Worm (Caenorhabditis elegans) whole organism, L3 larva: ENCODE results near the gene clec-228.

Experiments
- R02D3.7 ChIP-seq: fragments of 150-350 bp; optimal IDR thresholded peaks from 2 replicates; lab custom pipeline; 2014; ENCODE audit warnings: missing biosample characterization, missing genetic modification characterization
- egl-27 ChIP-seq: sonication (generic microtip); optimal IDR thresholded peaks from 4 replicates; lab custom pipeline; 2017; ENCODE audit warnings: missing biosample characterization, missing genetic modification reagents, missing genetic modification characterization
- elt-3 ChIP-seq, 3 experiments: fragments of 150-350 bp in 1 of 3; sonication (generic microtip) in 2 of 3; optimal IDR thresholded peaks; 2 replicates in 2 of 3; 4 replicates in 1 of 3; lab custom pipeline; 2014 to 2017; ENCODE audit warnings: missing biosample characterization in 3 of 3, missing genetic modification characterization in 3 of 3
- fkh-2 ChIP-seq: fragments of 150-350 bp; optimal IDR thresholded peaks from 2 replicates; lab custom pipeline; 2014; ENCODE audit warnings: missing biosample characterization, missing genetic modification reagents, missing genetic modification characterization
- fos-1 ChIP-seq: fragments of 150-350 bp; optimal IDR thresholded peaks from 2 replicates; lab custom pipeline; 2014; ENCODE audit warnings: missing biosample characterization, missing genetic modification characterization
- lin-39 ChIP-seq: fragments of 150-350 bp; optimal IDR thresholded peaks from 2 replicates; lab custom pipeline; 2018; ENCODE audit warnings: missing biosample characterization, missing genetic modification reagents, missing genetic modification characterization
- nhr-11 ChIP-seq: fragments of 150-350 bp; optimal IDR thresholded peaks from 2 replicates; lab custom pipeline; 2014; ENCODE audit warnings: missing biosample characterization, missing genetic modification characterization
- nhr-25 ChIP-seq: sonication (generic microtip); optimal IDR thresholded peaks from 2 replicates; lab custom pipeline; 2017; ENCODE audit warnings: missing biosample characterization, missing genetic modification characterization
- nhr-28 ChIP-seq: fragments of 150-350 bp; optimal IDR thresholded peaks from 2 replicates; lab custom pipeline; 2014; ENCODE audit warnings: missing biosample characterization, missing genetic modification characterization
- nhr-67 ChIP-seq: fragments of 150-350 bp; optimal IDR thresholded peaks from 2 replicates; lab custom pipeline; 2014; ENCODE audit warnings: missing biosample characterization, missing genetic modification characterization
- snpc-4 ChIP-seq: fragments of 150-350 bp; optimal IDR thresholded peaks from 2 replicates; lab custom pipeline; 2014; ENCODE audit warnings: missing biosample characterization, missing genetic modification characterization
- ztf-4 ChIP-seq: fragments of 150-350 bp; optimal IDR thresholded peaks from 2 replicates; lab custom pipeline; 2014; ENCODE audit warnings: missing biosample characterization, missing genetic modification characterization

ce11 chrV:15377903-15378302 is 38.6 kb upstream of the clec-228 start, which contains the start of gene srh-122:
- TF ChIP-seq lin-39 (tag; lab: Kevin White, UChicago) = no peak
- TF ChIP-seq snpc-4 (tag; lab: Kevin White, UChicago) = no peak
- TF ChIP-seq egl-27 (tag; lab: Kevin White, UChicago) = no peak
- no peak for TF ChIP-seq fos-1 (tag; lab: Kevin White, UChicago)
- TF ChIP-seq nhr-67 (tag; lab: Kevin White, UChicago) = no peak
- no peak for TF ChIP-seq elt-3 (tag; optimal IDR thresholded peaks at IDR 0.05; lab: Kevin White, UChicago)
- no peak for TF ChIP-seq nhr-25
- no peak for TF ChIP-seq nhr-11 (tag; lab: Kevin White, UChicago)
- no peak for TF ChIP-seq ztf-4 (tag; lab: Kevin White, UChicago)
- TF ChIP-seq R02D3.7 (tag; lab: Kevin White, UChicago) = no peak
- TF ChIP-seq nhr-28 (tag; lab: Kevin White, UChicago) = no peak
- TF ChIP-seq fkh-2 (tag; lab: Kevin White, UChicago) = no peak
